Worm (Caenorhabditis elegans) whole organism, L4 larva: ENCODE results near the gene cyp-14A1.

Source experiments
- F26F4.8 ChIP-seq: fragments of 200-800 bp; sonication (Bioruptor generic); conservative IDR thresholded peaks from 2 replicates; pipeline ENCODE4 v1.3.6; 2022; ENCODE audit warnings: missing genetic modification characterization, missing compliant biosample characterization
- ZK546.5 ChIP-seq, 2 experiments: sonication (generic microtip); optimal IDR thresholded peaks; 2 replicates each; lab custom pipeline; 2017; ENCODE audit warnings: missing biosample characterization in 2 of 2, missing genetic modification characterization in 2 of 2
- ama-1 ChIP-seq: fragments of 150-350 bp; optimal IDR thresholded peaks from 2 replicates; lab custom pipeline; 2014; ENCODE audit warnings: inconsistent platforms, mixed read lengths
- ceh-82 ChIP-seq: sonication (generic microtip); optimal IDR thresholded peaks from 2 replicates; lab custom pipeline; 2017; ENCODE audit warnings: missing biosample characterization, missing genetic modification characterization
- dpl-1 ChIP-seq: fragments of 150-350 bp; optimal IDR thresholded peaks from 2 replicates; lab custom pipeline; 2014; ENCODE audit warnings: missing biosample characterization, missing genetic modification reagents, missing genetic modification characterization
- nhr-6 ChIP-seq: fragments of 150-350 bp; optimal IDR thresholded peaks from 2 replicates; lab custom pipeline; 2014; ENCODE audit warnings: missing biosample characterization, missing genetic modification characterization
- pqm-1 ChIP-seq: sonication (generic microtip); optimal IDR thresholded peaks from 2 replicates; lab custom pipeline; 2017; ENCODE audit warnings: missing biosample characterization, missing genetic modification characterization
- unc-39 ChIP-seq: sonication (generic microtip); optimal IDR thresholded peaks from 2 replicates; lab custom pipeline; 2017; ENCODE audit warnings: missing biosample characterization, missing genetic modification characterization
- ztf-11 ChIP-seq: fragments of 150-350 bp; optimal IDR thresholded peaks from 2 replicates; lab custom pipeline; 2014; ENCODE audit warnings: missing biosample characterization, missing genetic modification characterization

DNA sequence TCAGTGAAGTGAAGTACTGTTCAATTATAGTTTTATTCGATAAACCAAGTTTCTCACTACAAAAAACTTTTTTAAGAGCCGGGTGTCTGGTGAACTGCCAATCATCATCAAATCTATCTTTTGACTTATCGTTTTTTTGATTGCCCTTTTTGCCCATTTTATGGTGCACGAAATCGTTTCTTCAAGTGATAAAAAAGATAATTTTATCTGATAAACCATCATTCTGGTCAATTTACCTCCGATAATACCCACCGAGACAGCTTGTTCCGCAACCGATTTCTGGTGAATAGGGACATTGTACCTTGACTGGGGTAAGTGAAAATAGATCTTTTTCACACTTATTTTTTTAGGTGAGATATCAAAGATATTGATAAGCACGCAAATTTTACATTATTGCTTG lies 9.6 kb downstream of the cyp-14A1 start, which contains the start of gene K08H2.10:
- TF ChIP-seq ztf-11 (tag; lab: Kevin White, UChicago) (no peak), unc-39 (tag; lab: Kevin White, UChicago) (no peak), pqm-1 (tag; lab: Kevin White, UChicago) (peak; percentile 88), ama-1 (lab: Kevin White, UChicago) (no peak), ceh-82 (tag; lab: Kevin White, UChicago) (no peak), nhr-6 (no peak), F26F4.8 (GFP tag; lab: Robert Waterston, UW) (no peak), dpl-1 (no peak), ZK546.5 (tag; optimal IDR thresholded peaks at IDR 0.05; lab: Kevin White, UChicago) (no peak)
